Fruit fly (Drosophila melanogaster): ENCODE results near the gene AOX2.

- no peak for TF ChIP-seq Jra (GFP tag; optimal IDR thresholded peaks at IDR 0.05)
- peak; percentile 43 for TF ChIP-seq h (GFP tag; optimal IDR thresholded peaks at IDR 0.05)
- TF ChIP-seq CG9705 (GFP tag; optimal IDR thresholded peaks at IDR 0.05), result no peak
- TF ChIP-seq pan (optimal IDR thresholded peaks at IDR 0.05), result no peak
- TF ChIP-seq psq (GFP tag; optimal IDR thresholded peaks at IDR 0.05), result peak; percentile 35
- no peak for TF ChIP-seq Abd-B (GFP tag; optimal IDR thresholded peaks at IDR 0.05)
- no peak for TF ChIP-seq Rel (GFP tag; optimal IDR thresholded peaks at IDR 0.05)
- no peak for TF ChIP-seq Rel (tag; optimal IDR thresholded peaks at IDR 0.05)
- TF ChIP-seq br (GFP tag; optimal IDR thresholded peaks at IDR 0.05), result peak; percentile 44
- no peak for TF ChIP-seq usp (GFP tag; optimal IDR thresholded peaks at IDR 0.05)
- no peak for TF ChIP-seq dsf (GFP tag; optimal IDR thresholded peaks at IDR 0.05; ENCODE audit: borderline replicate concordance)
Measured at dm6 chr3R:15580719-15581118, 38.5 kb upstream of the AOX2 start.
